Fruit fly (Drosophila melanogaster) whole organism, embryonic: ENCODE data around the gene GluRIA.

ENCODE experiments used
- Bgb ChIP-seq: fragments of 200-800 bp; sonication (Bioruptor generic); IDR thresholded peaks from 2 replicates; pipeline ENCODE4 v1.3.6; 2022; ENCODE audit warnings: missing biosample characterization, missing genetic modification characterization; ENCODE audit not compliant: partially characterized antibody
- BtbVII ChIP-seq: fragments of 200-800 bp; sonication (Bioruptor generic); optimal IDR thresholded peaks from 3 replicates; lab custom pipeline; 2017; ENCODE audit warnings: missing biosample characterization, mild to moderate bottlenecking, missing genetic modification characterization
- CG12299 ChIP-seq: fragments of 200-800 bp; sonication (Bioruptor generic); optimal IDR thresholded peaks from 2 replicates; lab custom pipeline; 2018; ENCODE audit warnings: missing biosample characterization, mild to moderate bottlenecking, missing genetic modification characterization
- CG13123 ChIP-seq: fragments of 200-800 bp; sonication (Bioruptor generic); optimal IDR thresholded peaks from 2 replicates; lab custom pipeline; 2016; ENCODE audit warnings: missing biosample characterization, missing genetic modification characterization
- CG14965 ChIP-seq: fragments of 200-800 bp; sonication (Bioruptor generic); optimal IDR thresholded peaks from 2 replicates; lab custom pipeline; 2016; ENCODE audit warnings: missing biosample characterization, missing genetic modification characterization, borderline replicate concordance
- CG17385 ChIP-seq: fragments of 200-800 bp; sonication (Bioruptor generic); optimal IDR thresholded peaks from 3 replicates; lab custom pipeline; 2018; ENCODE audit warnings: missing biosample characterization, mild to moderate bottlenecking, missing genetic modification characterization
- CG17802 ChIP-seq: fragments of 200-800 bp; sonication (Bioruptor generic); optimal IDR thresholded peaks from 2 replicates; lab custom pipeline; 2018; ENCODE audit warnings: missing biosample characterization, mild to moderate bottlenecking, missing genetic modification characterization, moderate library complexity
- CG18764 ChIP-seq: fragments of 200-800 bp; sonication (Bioruptor generic); optimal IDR thresholded peaks from 3 replicates; lab custom pipeline; 2016; ENCODE audit warnings: missing biosample characterization, missing genetic modification characterization
- CG3281 ChIP-seq: fragments of 200-800 bp; sonication (Bioruptor generic); optimal IDR thresholded peaks from 3 replicates; lab custom pipeline; 2017; ENCODE audit warnings: missing biosample characterization, mild to moderate bottlenecking, missing genetic modification characterization
- CG34422 ChIP-seq: fragments of 200-800 bp; sonication (Bioruptor generic); IDR thresholded peaks from 3 replicates; pipeline ENCODE4 v1.3.6; 2022; ENCODE audit warnings: missing biosample characterization, missing genetic modification characterization
- CG4404 ChIP-seq: fragments of 200-800 bp; sonication (Bioruptor generic); IDR thresholded peaks from 2 replicates; pipeline ENCODE4 v1.3.6; 2022; ENCODE audit warnings: missing biosample characterization, missing genetic modification characterization
- CG4707 ChIP-seq: fragments of 200-800 bp; sonication (Bioruptor generic); optimal IDR thresholded peaks from 2 replicates; lab custom pipeline; 2018; ENCODE audit warnings: missing biosample characterization, mild to moderate bottlenecking, missing genetic modification characterization, moderate library complexity
- CG6689 ChIP-seq: fragments of 200-800 bp; sonication (Bioruptor generic); IDR thresholded peaks from 2 replicates; pipeline ENCODE4 v1.3.6; 2022; ENCODE audit warnings: missing biosample characterization, missing genetic modification characterization
- CG6791 ChIP-seq: fragments of 200-800 bp; sonication (Bioruptor generic); IDR thresholded peaks from 3 replicates; pipeline ENCODE4 v1.3.6; 2022; ENCODE audit warnings: missing biosample characterization, missing genetic modification characterization; ENCODE audit not compliant: partially characterized antibody
- CG7372 ChIP-seq: fragments of 200-800 bp; sonication (Bioruptor generic); IDR thresholded peaks from 2 replicates; pipeline ENCODE4 v1.3.6; 2022; ENCODE audit warnings: missing biosample characterization, missing genetic modification characterization
- CG8765 ChIP-seq: fragments of 200-800 bp; sonication (Bioruptor generic); IDR thresholded peaks from 2 replicates; pipeline ENCODE4 v1.3.6; 2022; ENCODE audit warnings: missing biosample characterization, missing genetic modification characterization
- Deaf1 ChIP-seq: fragments of 200-800 bp; optimal IDR thresholded peaks from 3 replicates; lab custom pipeline; 2019; ENCODE audit warnings: missing biosample characterization, mild to moderate bottlenecking, missing genetic modification characterization, moderate library complexity
- E2f1 ChIP-seq: fragments of 200-800 bp; sonication (Bioruptor generic); IDR thresholded peaks from 2 replicates; pipeline ENCODE4 v1.3.6; 2022; ENCODE audit warnings: missing biosample characterization, missing genetic modification characterization
- Eip74EF ChIP-seq, 2 experiments: fragments of 200-800 bp in 1 of 2; fragments of >200 bp in 1 of 2; sonication (Bioruptor generic) in 1 of 2; optimal IDR thresholded peaks; 2 replicates each; lab custom pipeline; 2017 to 2019; ENCODE audit warnings: missing biosample characterization in 2 of 2, missing genetic modification characterization in 2 of 2, mild to moderate bottlenecking in 1 of 2, moderate library complexity in 1 of 2
- Hr51 ChIP-seq, 2 experiments: fragments of 200-800 bp; sonication (Bioruptor generic); optimal IDR thresholded peaks; 2 replicates in 1 of 2; 3 replicates in 1 of 2; lab custom pipeline; 2016 to 2018; ENCODE audit warnings: missing biosample characterization in 2 of 2, missing genetic modification characterization in 2 of 2, mild to moderate bottlenecking in 1 of 2, moderate library complexity in 1 of 2
- Hsf ChIP-seq: fragments of 200-800 bp; sonication (Bioruptor generic); optimal IDR thresholded peaks from 3 replicates; lab custom pipeline; 2016; ENCODE audit warnings: missing biosample characterization, missing genetic modification characterization
- Jarid2 ChIP-seq: fragments of 200-800 bp; sonication (Bioruptor generic); optimal IDR thresholded peaks from 3 replicates; lab custom pipeline; 2017; ENCODE audit warnings: mild to moderate bottlenecking, missing biosample characterization, missing genetic modification reagents, missing genetic modification characterization
- Mes4 ChIP-seq: fragments of 200-800 bp; sonication (Bioruptor generic); optimal IDR thresholded peaks from 2 replicates; lab custom pipeline; 2016; ENCODE audit warnings: missing biosample characterization, missing genetic modification characterization
- NFAT ChIP-seq: fragments of 200-800 bp; sonication (Bioruptor generic); IDR thresholded peaks from 2 replicates; pipeline ENCODE4 v1.3.6; 2022; ENCODE audit warnings: missing biosample characterization, missing genetic modification characterization
- Oaz ChIP-seq: fragments of 200-800 bp; sonication (Bioruptor generic); IDR thresholded peaks from 2 replicates; pipeline ENCODE4 v1.3.6; 2022; ENCODE audit warnings: missing biosample characterization, missing genetic modification characterization
- Side ChIP-seq: fragments of 200-800 bp; sonication (Bioruptor generic); optimal IDR thresholded peaks from 2 replicates; lab custom pipeline; 2016; ENCODE audit warnings: missing biosample characterization, missing genetic modification characterization
- Sry-δ ChIP-seq: fragments of 200-800 bp; sonication (Bioruptor generic); optimal IDR thresholded peaks from 2 replicates; lab custom pipeline; 2016; ENCODE audit warnings: missing biosample characterization, missing genetic modification characterization
- Trl ChIP-seq, 3 experiments: fragments of >200 bp in 2 of 3; fragments of 200-800 bp in 1 of 3; sonication (Bioruptor generic) in 1 of 3; optimal IDR thresholded peaks; 2 replicates in 1 of 3; 3 replicates in 2 of 3; lab custom pipeline; 2016 to 2017; ENCODE audit warnings: missing biosample characterization in 1 of 3, missing genetic modification characterization in 1 of 3
- abd-A ChIP-seq: fragments of 200-800 bp; sonication (Bioruptor generic); optimal IDR thresholded peaks from 3 replicates; lab custom pipeline; 2019; ENCODE audit warnings: missing biosample characterization, mild to moderate bottlenecking, missing genetic modification characterization, moderate library complexity
- bsh ChIP-seq, 2 experiments: fragments of 200-800 bp; sonication (Bioruptor generic); optimal IDR thresholded peaks; 2 replicates each; lab custom pipeline; 2017 to 2018; ENCODE audit warnings: mild to moderate bottlenecking in 2 of 2, missing biosample characterization in 2 of 2, missing genetic modification characterization in 2 of 2, moderate library complexity in 1 of 2
- ci ChIP-seq: fragments of 200-800 bp; sonication (Bioruptor generic); IDR thresholded peaks from 3 replicates; pipeline ENCODE4 v1.3.6; 2022; ENCODE audit warnings: missing biosample characterization, missing genetic modification characterization
- fd64A ChIP-seq: fragments of 200-800 bp; sonication (Bioruptor generic); optimal IDR thresholded peaks from 3 replicates; lab custom pipeline; 2018; ENCODE audit warnings: missing biosample characterization, mild to moderate bottlenecking, missing genetic modification characterization
- fu2 ChIP-seq: fragments of 200-800 bp; sonication (Bioruptor generic); optimal IDR thresholded peaks from 2 replicates; lab custom pipeline; 2016; ENCODE audit warnings: missing biosample characterization, missing genetic modification characterization
- gem ChIP-seq: fragments of 200-800 bp; sonication (Bioruptor generic); optimal IDR thresholded peaks from 2 replicates; lab custom pipeline; 2019; ENCODE audit warnings: missing biosample characterization, mild to moderate bottlenecking, missing genetic modification characterization, moderate library complexity
- inv ChIP-seq: fragments of 200-800 bp; sonication (Bioruptor generic); IDR thresholded peaks from 2 replicates; pipeline ENCODE4 v1.3.6; 2022; ENCODE audit warnings: missing biosample characterization, missing genetic modification characterization; ENCODE audit not compliant: partially characterized antibody
- jing ChIP-seq: fragments of 200-800 bp; sonication (Bioruptor generic); optimal IDR thresholded peaks from 2 replicates; lab custom pipeline; 2018; ENCODE audit warnings: missing biosample characterization, mild to moderate bottlenecking, missing genetic modification characterization
- kay ChIP-seq: fragments of 200-800 bp; sonication (Bioruptor generic); optimal IDR thresholded peaks from 2 replicates; lab custom pipeline; 2016; ENCODE audit warnings: missing biosample characterization, missing genetic modification characterization
- kni ChIP-seq: fragments of 200-800 bp; sonication (Bioruptor generic); optimal IDR thresholded peaks from 3 replicates; lab custom pipeline; 2017; ENCODE audit warnings: mild to moderate bottlenecking, missing biosample characterization, missing genetic modification reagents, missing genetic modification characterization
- odd ChIP-seq: fragments of 200-800 bp; sonication (Bioruptor generic); optimal IDR thresholded peaks from 2 replicates; lab custom pipeline; 2017; ENCODE audit warnings: missing biosample characterization, mild to moderate bottlenecking, missing genetic modification characterization
- org-1 ChIP-seq: fragments of 200-800 bp; sonication (Bioruptor generic); optimal IDR thresholded peaks from 2 replicates; lab custom pipeline; 2017; ENCODE audit warnings: missing biosample characterization, missing genetic modification characterization
- run ChIP-seq: fragments of 200-800 bp; sonication (Bioruptor generic); optimal IDR thresholded peaks from 3 replicates; lab custom pipeline; 2018; ENCODE audit warnings: missing biosample characterization, mild to moderate bottlenecking, missing genetic modification characterization
- seq ChIP-seq: fragments of 200-800 bp; sonication (Bioruptor generic); IDR thresholded peaks from 2 replicates; pipeline ENCODE4 v1.3.6; 2022; ENCODE audit warnings: missing biosample characterization, missing genetic modification characterization
- sob ChIP-seq: fragments of 200-800 bp; sonication (Bioruptor generic); IDR thresholded peaks from 2 replicates; pipeline ENCODE4 v1.3.6; 2022; ENCODE audit warnings: missing biosample characterization, missing genetic modification characterization
- usp ChIP-seq: fragments of >200 bp; optimal IDR thresholded peaks from 2 replicates; lab custom pipeline; 2017; ENCODE audit warnings: missing biosample characterization, missing genetic modification characterization

GluRIA gene

DNA sequence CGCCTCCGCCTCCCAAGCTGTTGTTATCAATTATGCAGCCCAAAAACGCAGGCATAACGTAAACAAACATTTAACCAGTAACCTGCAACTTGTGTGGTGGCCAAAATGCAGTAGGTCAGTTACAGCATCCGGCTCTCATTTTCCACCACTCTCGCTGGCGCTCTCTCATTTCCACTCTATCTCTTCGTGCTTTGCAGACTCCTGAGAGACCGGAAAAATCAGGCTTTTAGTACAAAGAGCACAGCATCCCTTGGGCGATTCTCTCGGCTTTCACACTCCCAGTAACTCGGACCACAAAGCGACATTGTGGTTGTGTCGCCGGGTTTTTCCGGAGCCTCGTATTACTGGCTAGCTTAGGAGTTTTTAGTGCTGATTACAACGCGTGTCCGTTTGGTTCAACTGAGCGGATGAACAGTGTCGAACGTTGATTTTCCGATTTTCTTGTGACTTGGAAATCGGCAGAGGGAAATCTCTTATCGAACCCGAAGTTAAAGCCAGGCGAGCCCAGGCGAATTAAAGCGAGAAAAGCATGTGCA is at the start of gene GluRIA:
GluRIA (plus strand) TSS at position 364 of the 536 bp plus-strand sequence.
- no peak for TF ChIP-seq CG17385
- TF ChIP-seq Mes4 (GFP tag; lab: Kevin White, UChicago) = no peak
- no peak for TF ChIP-seq CG3281 (GFP tag; lab: Kevin White, UChicago)
- TF ChIP-seq kni = no peak
- TF ChIP-seq CG4404 = no peak
- no peak for TF ChIP-seq Side
- TF ChIP-seq CG8765 (GFP tag; lab: Robert Waterston, UW) = peak; percentile 66; the same call in 1 of the 2 replicates
- peak; percentile 44 for TF ChIP-seq Jarid2 (GFP tag; lab: Kevin White, UChicago)
- TF ChIP-seq fd64A (GFP tag; lab: Kevin White, UChicago) = no peak
- peak; percentile 8; the same call in 1 of the 2 replicates for TF ChIP-seq seq (GFP tag; lab: Robert Waterston, UW)
- TF ChIP-seq Deaf1 = peak; percentile 67
- no peak for TF ChIP-seq E2f1 (GFP tag; lab: Robert Waterston, UW)
- TF ChIP-seq Bgb = no peak
- TF ChIP-seq Trl (optimal IDR thresholded peaks at IDR 0.05; lab: Kevin White, UChicago) = peak; percentile 55 to 67
- TF ChIP-seq Trl (GFP tag; optimal IDR thresholded peaks at IDR 0.05; lab: Kevin White, UChicago) = no peak
- TF ChIP-seq jing (GFP tag; lab: Kevin White, UChicago) = no peak
- TF ChIP-seq kay = no peak
- no peak for TF ChIP-seq BtbVII
- no peak for TF ChIP-seq CG34422 (GFP tag; lab: Robert Waterston, UW)
- TF ChIP-seq ci = no peak
- TF ChIP-seq Hsf (GFP tag; lab: Kevin White, UChicago) = no peak
- no peak for TF ChIP-seq NFAT
- TF ChIP-seq CG7372 (GFP tag; lab: Robert Waterston, UW) = no peak
- TF ChIP-seq fu2 (GFP tag; lab: Kevin White, UChicago) = no peak
- TF ChIP-seq CG6689 (GFP tag; lab: Robert Waterston, UW) = no peak
- no peak for TF ChIP-seq Hr51 (GFP tag; optimal IDR thresholded peaks at IDR 0.05; lab: Kevin White, UChicago)
- TF ChIP-seq CG12299 (tag; lab: Kevin White, UChicago) = no peak
- no peak for TF ChIP-seq odd (GFP tag; lab: Kevin White, UChicago)
- TF ChIP-seq Sry-δ (GFP tag; lab: Kevin White, UChicago) = no peak
- TF ChIP-seq CG18764 = no peak
- TF ChIP-seq abd-A (tag; lab: Kevin White, UChicago) = peak; percentile 26
- TF ChIP-seq CG14965 = no peak
- 0 out of 2 replicates have a peak, but pooled peaks have one; percentile 19 for TF ChIP-seq Oaz (GFP tag; lab: Robert Waterston, UW)
- no peak for TF ChIP-seq Eip74EF (GFP tag; optimal IDR thresholded peaks at IDR 0.05; lab: Kevin White, UChicago)
- TF ChIP-seq bsh (GFP tag; optimal IDR thresholded peaks at IDR 0.05; lab: Kevin White, UChicago) = no peak
- no peak for TF ChIP-seq inv
- TF ChIP-seq sob (GFP tag; lab: Robert Waterston, UW) = no peak
- no peak for TF ChIP-seq usp (GFP tag; lab: Kevin White, UChicago)
- TF ChIP-seq CG13123 (GFP tag; lab: Kevin White, UChicago) = no peak
- no peak for TF ChIP-seq gem
- no peak for TF ChIP-seq run (tag; lab: Kevin White, UChicago)
- TF ChIP-seq CG17802 (tag; lab: Kevin White, UChicago) = no peak
- TF ChIP-seq CG6791 (GFP tag; lab: Robert Waterston, UW) = no peak
- TF ChIP-seq CG4707 (GFP tag; lab: Kevin White, UChicago) = no peak
- TF ChIP-seq org-1 (GFP tag; lab: Kevin White, UChicago) = no peak
